Worm (Caenorhabditis elegans) whole organism, late embryonic: ENCODE results near the gene oig-2.

Source experiments
- elt-2 ChIP-seq: sonication (generic microtip); optimal IDR thresholded peaks from 2 replicates; lab custom pipeline; 2016; ENCODE audit warnings: missing genetic modification reagents, missing genetic modification characterization, missing compliant biosample characterization
- fax-1 ChIP-seq: sonication (generic microtip); optimal IDR thresholded peaks from 2 replicates; lab custom pipeline; 2016; ENCODE audit warnings: missing genotype, missing genetic modification characterization, missing compliant biosample characterization
- lin-11 ChIP-seq: fragments of 200-800 bp; sonication (Bioruptor generic); optimal IDR thresholded peaks from 2 replicates; lab custom pipeline; 2018; ENCODE audit warnings: mild to moderate bottlenecking, missing genetic modification characterization, missing compliant biosample characterization
- nhr-232 ChIP-seq: sonication (generic microtip); optimal IDR thresholded peaks from 2 replicates; lab custom pipeline; 2016; ENCODE audit warnings: missing genetic modification characterization, missing compliant biosample characterization
- rnt-1 ChIP-seq: sonication (generic microtip); optimal IDR thresholded peaks from 2 replicates; lab custom pipeline; 2016; ENCODE audit warnings: missing genetic modification characterization, missing compliant biosample characterization

DNA sequence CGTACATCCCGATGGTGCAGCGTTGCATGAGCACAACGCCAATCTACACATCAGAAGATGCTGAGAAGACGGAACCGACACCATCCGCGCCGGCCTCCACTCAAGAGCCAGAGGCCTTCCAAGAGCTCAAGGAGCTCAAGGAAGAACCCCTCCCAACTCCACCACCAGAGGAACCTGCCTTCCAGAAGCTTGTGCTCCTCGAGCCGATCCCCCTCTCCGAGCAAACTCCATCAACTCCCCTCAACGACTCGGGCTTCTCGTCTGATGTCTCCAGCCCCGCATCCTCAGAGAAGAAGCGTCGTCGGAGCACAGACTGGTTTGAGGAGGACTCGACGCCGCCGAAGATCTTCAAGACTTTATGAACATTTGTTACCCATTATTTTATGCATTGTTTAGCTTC is 15.8 kb downstream of the oig-2 start:
- TF ChIP-seq elt-2 (tag; lab: Kevin White, UChicago) (no peak), rnt-1 (tag; lab: Kevin White, UChicago) (no peak), lin-11 (tag; lab: Kevin White, UChicago) (no peak), nhr-232 (tag; lab: Kevin White, UChicago) (no peak), fax-1 (tag; lab: Kevin White, UChicago) (no peak)
